Worm (Caenorhabditis elegans) whole organism, L4/young adult: ENCODE measurements around the gene F46C5.6.

Experiments used
- W03F9.2 ChIP-seq: fragments of 150-350 bp; optimal IDR thresholded peaks from 2 replicates; lab custom pipeline; 2014; ENCODE audit warnings: missing biosample characterization, missing genetic modification characterization
- dao-5 ChIP-seq: sonication (generic microtip); optimal IDR thresholded peaks from 2 replicates; lab custom pipeline; 2016; ENCODE audit warnings: missing genotype, missing genetic modification characterization, moderate library complexity, missing compliant biosample characterization
- him-1 ChIP-seq: sonication (generic microtip); optimal IDR thresholded peaks from 2 replicates; lab custom pipeline; 2016; ENCODE audit warnings: missing genotype, missing genetic modification reagents, missing genetic modification characterization, missing compliant biosample characterization

DNA sequence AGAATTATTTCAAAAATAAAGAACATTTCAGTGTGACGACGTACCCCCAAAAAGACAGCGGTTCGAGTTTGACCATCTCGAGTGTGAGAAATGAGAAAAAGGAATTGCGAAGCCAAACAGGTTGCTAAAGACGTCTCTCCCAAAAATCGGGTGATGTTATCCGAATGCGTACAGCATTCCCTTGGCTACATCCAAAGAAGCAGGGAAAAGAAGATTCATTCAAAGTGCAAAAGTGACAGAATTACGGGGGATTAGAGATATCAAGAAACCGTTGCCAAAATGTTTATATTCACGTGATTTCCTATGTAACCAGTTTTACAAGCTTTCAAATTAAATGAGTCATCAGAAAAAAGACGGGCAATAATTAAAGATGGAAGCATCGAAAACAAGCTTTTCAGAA lies 9.6 kb upstream of the F46C5.6 start:
- no peak for TF ChIP-seq him-1 (tag; lab: Kevin White, UChicago)
- TF ChIP-seq dao-5 (tag; lab: Kevin White, UChicago): no peak
- no peak for TF ChIP-seq W03F9.2
